Fruit fly (Drosophila melanogaster) whole organism, adult: Measurements from ENCODE around the gene Rcd7.

Experiments used
- CG11617 ChIP-seq: fragments of 200-800 bp; sonication (Bioruptor generic); optimal IDR thresholded peaks from 2 replicates; lab custom pipeline; 2017; ENCODE audit warnings: mild to moderate bottlenecking, missing biosample characterization, missing genetic modification reagents, missing genetic modification characterization
- CG12768 ChIP-seq: fragments of 200-800 bp; sonication (Bioruptor generic); optimal IDR thresholded peaks from 2 replicates; lab custom pipeline; 2017; ENCODE audit warnings: missing biosample characterization, missing genetic modification characterization, mild to moderate bottlenecking, moderate library complexity, missing genetic modification reagents
- CG14711 ChIP-seq: fragments of 200-800 bp; sonication (Bioruptor generic); optimal IDR thresholded peaks from 2 replicates; lab custom pipeline; 2018; ENCODE audit warnings: missing biosample characterization, mild to moderate bottlenecking, missing genetic modification characterization, moderate library complexity
- CG1620 ChIP-seq: fragments of 200-800 bp; sonication (Bioruptor generic); optimal IDR thresholded peaks from 2 replicates; lab custom pipeline; 2016; ENCODE audit warnings: missing biosample characterization, missing genetic modification characterization
- CG33017 ChIP-seq: fragments of 200-800 bp; sonication (Bioruptor generic); optimal IDR thresholded peaks from 2 replicates; lab custom pipeline; 2018; ENCODE audit warnings: missing biosample characterization, mild to moderate bottlenecking, missing genetic modification characterization, moderate library complexity
- CG5204 ChIP-seq: fragments of 200-800 bp; sonication (Bioruptor generic); optimal IDR thresholded peaks from 2 replicates; lab custom pipeline; 2016; ENCODE audit warnings: missing biosample characterization, missing genetic modification characterization
- CG7045 ChIP-seq: fragments of 200-800 bp; sonication (Bioruptor generic); optimal IDR thresholded peaks from 2 replicates; lab custom pipeline; 2017; ENCODE audit warnings: missing biosample characterization, mild to moderate bottlenecking, missing genetic modification characterization
- CG7101 ChIP-seq: fragments of 200-800 bp; sonication (Bioruptor generic); optimal IDR thresholded peaks from 2 replicates; lab custom pipeline; 2018; ENCODE audit warnings: missing biosample characterization, mild to moderate bottlenecking, missing genetic modification characterization, moderate library complexity
- Clk ChIP-seq: fragments of 200-800 bp; sonication (Bioruptor generic); optimal IDR thresholded peaks from 2 replicates; lab custom pipeline; 2017; ENCODE audit warnings: missing biosample characterization, missing genetic modification characterization
- Crg-1 ChIP-seq: fragments of 200-800 bp; sonication (Bioruptor generic); optimal IDR thresholded peaks from 2 replicates; lab custom pipeline; 2016; ENCODE audit warnings: missing biosample characterization, missing genetic modification characterization
- Hr96 ChIP-seq: fragments of 200-800 bp; sonication (Bioruptor generic); optimal IDR thresholded peaks from 2 replicates; lab custom pipeline; 2016; ENCODE audit warnings: missing biosample characterization, missing genetic modification characterization
- Mnt ChIP-seq: fragments of 200-800 bp; sonication (Bioruptor generic); optimal IDR thresholded peaks from 2 replicates; lab custom pipeline; 2016; ENCODE audit warnings: missing biosample characterization, mild to moderate bottlenecking, missing genetic modification characterization
- bab1 ChIP-seq: fragments of 200-800 bp; sonication (Bioruptor generic); optimal IDR thresholded peaks from 3 replicates; lab custom pipeline; 2019; ENCODE audit warnings: missing biosample characterization, mild to moderate bottlenecking, missing genetic modification characterization, moderate library complexity
- cic ChIP-seq: fragments of 200-800 bp; sonication (Bioruptor generic); optimal IDR thresholded peaks from 2 replicates; lab custom pipeline; 2017; ENCODE audit warnings: missing biosample characterization, mild to moderate bottlenecking, missing genetic modification characterization, moderate library complexity
- cnc ChIP-seq, 2 experiments: fragments of >200 bp; optimal IDR thresholded peaks; 2 replicates each; lab custom pipeline; 2017
- kay ChIP-seq: fragments of 200-800 bp; sonication (Bioruptor generic); peaks from one replicate; lab custom pipeline; 2016; ENCODE audit warnings: missing biosample characterization, missing genetic modification characterization, borderline replicate concordance
- ovo ChIP-seq: fragments of 200-800 bp; sonication (Bioruptor generic); optimal IDR thresholded peaks from 2 replicates; lab custom pipeline; 2016; ENCODE audit warnings: missing biosample characterization, missing genetic modification characterization
- pad ChIP-seq: fragments of 200-800 bp; sonication (Bioruptor generic); optimal IDR thresholded peaks from 3 replicates; lab custom pipeline; 2017; ENCODE audit warnings: missing biosample characterization, missing genetic modification characterization, mild to moderate bottlenecking, moderate library complexity, missing genetic modification reagents
- tj ChIP-seq: fragments of 200-800 bp; sonication (Bioruptor generic); optimal IDR thresholded peaks from 3 replicates; lab custom pipeline; 2017; ENCODE audit warnings: missing biosample characterization, mild to moderate bottlenecking, missing genetic modification characterization, moderate library complexity
- toe ChIP-seq: fragments of 200-800 bp; sonication (Bioruptor generic); optimal IDR thresholded peaks from 2 replicates; lab custom pipeline; 2016; ENCODE audit warnings: missing biosample characterization, missing genetic modification characterization

Rcd7 gene

dm6 chr3L:19503770-19504169, 41.1 kb upstream of the Rcd7 start, which contains the start of gene CG9452:
Gene CG9452, minus strand, starts transcription at chr3L:19503870.
- TF ChIP-seq Mnt (GFP tag; lab: Kevin White, UChicago) (no peak), bab1 (GFP tag; lab: Kevin White, UChicago) (no peak), ovo (GFP tag; lab: Kevin White, UChicago) (no peak), pad (no peak), cic (no peak), CG14711 (no peak), CG1620 (GFP tag; lab: Kevin White, UChicago) (no peak), Crg-1 (GFP tag; lab: Kevin White, UChicago) (no peak), CG7045 (no peak), kay (GFP tag; lab: Kevin White, UChicago) (no peak), cnc (optimal IDR thresholded peaks at IDR 0.05; lab: Kevin White, UChicago) (no peak), CG5204 (no peak), CG33017 (tag; lab: Kevin White, UChicago) (no peak), toe (GFP tag; lab: Kevin White, UChicago) (no peak), Clk (GFP tag; lab: Kevin White, UChicago) (no peak)

- TF ChIP-seq CG7045 (peak; percentile 76), CG33017 (tag; lab: Kevin White, UChicago) (peak; percentile 2), ovo (GFP tag; lab: Kevin White, UChicago) (no peak), Crg-1 (GFP tag; lab: Kevin White, UChicago) (peak; percentile 63), CG1620 (GFP tag; lab: Kevin White, UChicago) (no peak), Mnt (GFP tag; lab: Kevin White, UChicago) (peak; percentile 42), CG12768 (GFP tag; lab: Kevin White, UChicago) (peak; percentile 30), CG7101 (tag; lab: Kevin White, UChicago) (peak; percentile 39), tj (GFP tag; lab: Kevin White, UChicago) (peak; percentile 4), cic (peak; percentile 11), Clk (GFP tag; lab: Kevin White, UChicago) (peak; percentile 30), bab1 (GFP tag; lab: Kevin White, UChicago) (no peak), kay (GFP tag; lab: Kevin White, UChicago) (no peak), CG11617 (peak; percentile 64)
Measured at dm6 chr3L:19504719-19505118, 40.2 kb upstream of the Rcd7 start.

- no peak for TF ChIP-seq Hr96 (GFP tag; lab: Kevin White, UChicago)
- no peak for TF ChIP-seq CG7045
- no peak for TF ChIP-seq toe (GFP tag; lab: Kevin White, UChicago)
- TF ChIP-seq Mnt (GFP tag; lab: Kevin White, UChicago): no peak
- TF ChIP-seq Crg-1 (GFP tag; lab: Kevin White, UChicago): no peak
- TF ChIP-seq kay (GFP tag; lab: Kevin White, UChicago): no peak
- TF ChIP-seq bab1 (GFP tag; lab: Kevin White, UChicago): no peak
- TF ChIP-seq CG1620 (GFP tag; lab: Kevin White, UChicago): no peak
- TF ChIP-seq cnc (optimal IDR thresholded peaks at IDR 0.05; lab: Kevin White, UChicago): no peak
- no peak for TF ChIP-seq pad
- TF ChIP-seq CG12768 (GFP tag; lab: Kevin White, UChicago): no peak
- no peak for TF ChIP-seq tj (GFP tag; lab: Kevin White, UChicago)
- no peak for TF ChIP-seq CG14711
Measured at dm6 chr3L:19512672-19513071, 32.2 kb upstream of the Rcd7 start.

dm6 chr3L:19516547-19516946, 28.4 kb upstream of the Rcd7 start:
- TF ChIP-seq bab1 (GFP tag; lab: Kevin White, UChicago) (no peak), Crg-1 (GFP tag; lab: Kevin White, UChicago) (no peak), CG1620 (GFP tag; lab: Kevin White, UChicago) (no peak), tj (GFP tag; lab: Kevin White, UChicago) (no peak), CG14711 (no peak), CG11617 (no peak), Hr96 (GFP tag; lab: Kevin White, UChicago) (peak; percentile 70), CG12768 (GFP tag; lab: Kevin White, UChicago) (no peak), ovo (GFP tag; lab: Kevin White, UChicago) (peak; percentile 6), CG7045 (peak; percentile 51), CG7101 (tag; lab: Kevin White, UChicago) (peak; percentile 54), cnc (optimal IDR thresholded peaks at IDR 0.05; lab: Kevin White, UChicago) (no peak), Clk (GFP tag; lab: Kevin White, UChicago) (no peak), CG5204 (peak; percentile 46), toe (GFP tag; lab: Kevin White, UChicago) (peak; percentile 51), CG33017 (tag; lab: Kevin White, UChicago) (peak; percentile 2), pad (no peak), cic (no peak), Mnt (GFP tag; lab: Kevin White, UChicago) (peak; percentile 8), kay (GFP tag; lab: Kevin White, UChicago) (no peak)

dm6 chr3L:19518232-19518631, 26.7 kb upstream of the Rcd7 start, which contains the start of gene Cpr76Ba:
Gene Cpr76Ba, minus strand, starts transcription at chr3L:19518332.
- no peak for TF ChIP-seq Mnt (GFP tag; lab: Kevin White, UChicago)
- no peak for TF ChIP-seq cnc (optimal IDR thresholded peaks at IDR 0.05; lab: Kevin White, UChicago)
- no peak for TF ChIP-seq CG5204
- TF ChIP-seq CG7045: no peak
- no peak for TF ChIP-seq toe (GFP tag; lab: Kevin White, UChicago)
- no peak for TF ChIP-seq cic
- no peak for TF ChIP-seq Crg-1 (GFP tag; lab: Kevin White, UChicago)
- no peak for TF ChIP-seq ovo (GFP tag; lab: Kevin White, UChicago)
- TF ChIP-seq CG1620 (GFP tag; lab: Kevin White, UChicago): no peak
- no peak for TF ChIP-seq CG7101 (tag; lab: Kevin White, UChicago)
- TF ChIP-seq kay (GFP tag; lab: Kevin White, UChicago): no peak
- no peak for TF ChIP-seq Clk (GFP tag; lab: Kevin White, UChicago)
- no peak for TF ChIP-seq tj (GFP tag; lab: Kevin White, UChicago)
- TF ChIP-seq pad: no peak
- TF ChIP-seq CG12768 (GFP tag; lab: Kevin White, UChicago): no peak

- TF ChIP-seq CG33017 (tag; lab: Kevin White, UChicago) (no peak), Hr96 (GFP tag; lab: Kevin White, UChicago) (no peak), bab1 (GFP tag; lab: Kevin White, UChicago) (no peak), Crg-1 (GFP tag; lab: Kevin White, UChicago) (no peak), toe (GFP tag; lab: Kevin White, UChicago) (no peak), tj (GFP tag; lab: Kevin White, UChicago) (no peak), CG7101 (tag; lab: Kevin White, UChicago) (no peak), cic (no peak), kay (GFP tag; lab: Kevin White, UChicago) (no peak), Mnt (GFP tag; lab: Kevin White, UChicago) (no peak), CG1620 (GFP tag; lab: Kevin White, UChicago) (no peak), CG5204 (no peak)
Measured at dm6 chr3L:19519349-19519748, 25.6 kb upstream of the Rcd7 start, which contains the start of gene Cpr76Bb. Gene Cpr76Bb, plus strand, starts transcription at chr3L:19519649.
